Fruit fly (Drosophila melanogaster): ENCODE results near the gene nocte.

dm6 chrX:10487964-10488605 lies 13.6 kb upstream of the nocte start:
- TF ChIP-seq CG8478 (optimal IDR thresholded peaks at IDR 0.05) (no peak), CTCF (optimal IDR thresholded peaks at IDR 0.05) (no peak)

All from S2 (cell line).